Fruit fly (Drosophila melanogaster) whole organism, pupa: ENCODE results near the gene Trim9.

Source experiments
- CG10348 ChIP-seq: fragments of 200-800 bp; sonication (Bioruptor generic); IDR thresholded peaks from 2 replicates; pipeline ENCODE4 v1.3.6; 2022; ENCODE audit warnings: missing biosample characterization, missing genetic modification characterization
- CG14655 ChIP-seq: fragments of 200-800 bp; sonication (Bioruptor generic); optimal IDR thresholded peaks from 3 replicates; lab custom pipeline; 2017; ENCODE audit warnings: mild to moderate bottlenecking, missing biosample characterization, missing genetic modification reagents, missing genetic modification characterization
- CG15710 ChIP-seq: fragments of 200-800 bp; sonication (Bioruptor generic); optimal IDR thresholded peaks from 2 replicates; lab custom pipeline; 2018; ENCODE audit warnings: missing biosample characterization, mild to moderate bottlenecking, missing genetic modification characterization, moderate library complexity
- CG4496 ChIP-seq: fragments of 200-800 bp; sonication (Bioruptor generic); IDR thresholded peaks from 3 replicates; pipeline ENCODE4 v1.3.6; 2022; ENCODE audit warnings: missing biosample characterization, missing genetic modification characterization
- CG8301 ChIP-seq: fragments of 200-800 bp; sonication (Bioruptor generic); optimal IDR thresholded peaks from 2 replicates; lab custom pipeline; 2018; ENCODE audit warnings: missing biosample characterization, mild to moderate bottlenecking, missing genetic modification characterization
- Pif1A ChIP-seq: fragments of 200-800 bp; sonication (Bioruptor generic); optimal IDR thresholded peaks from 3 replicates; lab custom pipeline; 2016; ENCODE audit warnings: missing biosample characterization, missing genetic modification characterization
- fd96Ca ChIP-seq: fragments of 200-800 bp; sonication (Bioruptor generic); IDR thresholded peaks from 3 replicates; pipeline ENCODE4 v1.3.6; 2022; ENCODE audit warnings: missing biosample characterization, missing genetic modification characterization
- gl ChIP-seq: fragments of 200-800 bp; sonication (Bioruptor generic); optimal IDR thresholded peaks from 2 replicates; lab custom pipeline; 2018; ENCODE audit warnings: missing biosample characterization, mild to moderate bottlenecking, missing genetic modification characterization

- TF ChIP-seq CG15710 (tag; lab: Kevin White, UChicago) (no peak), Pif1A (GFP tag; lab: Kevin White, UChicago) (no peak), CG10348 (GFP tag; lab: Robert Waterston, UW) (no peak), CG14655 (GFP tag; lab: Kevin White, UChicago) (no peak), gl (tag; lab: Kevin White, UChicago) (no peak), fd96Ca (GFP tag; lab: Robert Waterston, UW) (no peak), CG4496 (GFP tag; lab: Robert Waterston, UW) (no peak), CG8301 (tag; lab: Kevin White, UChicago) (no peak)
Measured at dm6 chr2L:10495495-10495894, 49.2 kb upstream of the Trim9 start.
